Worm (Caenorhabditis elegans): Measurements from ENCODE around the gene str-56.

str-56 gene

ce11 chrV:15876308-15876707 lies 3.9 kb downstream of the str-56 start, which contains the start of gene nhr-102:
nhr-102 (minus strand) TSS chrV:15876408.
- no peak for TF ChIP-seq sea-1 (GFP tag; conservative IDR thresholded peaks at IDR 0.05)
- TF ChIP-seq aly-1 (tag; optimal IDR thresholded peaks at IDR 0.05) = no peak
- no peak for TF ChIP-seq F13C5.2 (tag; optimal IDR thresholded peaks at IDR 0.05)
- no peak for TF ChIP-seq ceh-13 (GFP tag; optimal IDR thresholded peaks at IDR 0.05)
- no peak for TF ChIP-seq hnd-1 (tag; optimal IDR thresholded peaks at IDR 0.05)
- no peak for TF ChIP-seq scrt-1 (GFP tag; IDR thresholded peaks at IDR 0.05)
- no peak for TF ChIP-seq hmbx-1 (tag; optimal IDR thresholded peaks at IDR 0.05)
- no peak for TF ChIP-seq hmg-4 (GFP tag; optimal IDR thresholded peaks at IDR 0.05)
- TF ChIP-seq pes-1 (GFP tag; IDR thresholded peaks at IDR 0.05) = no peak
- TF ChIP-seq tbx-37 (GFP tag; conservative IDR thresholded peaks at IDR 0.05) = no peak
- no peak for TF ChIP-seq ceh-36 (tag; optimal IDR thresholded peaks at IDR 0.05)
- TF ChIP-seq ets-7 (tag; optimal IDR thresholded peaks at IDR 0.05) = no peak
- no peak for TF ChIP-seq tra-4 (tag; optimal IDR thresholded peaks at IDR 0.05)
- no peak for TF ChIP-seq tbx-11 (GFP tag; IDR thresholded peaks at IDR 0.05)
- TF ChIP-seq flt-1 (GFP tag; IDR thresholded peaks at IDR 0.05) = no peak
- no peak for TF ChIP-seq ama-1 (optimal IDR thresholded peaks at IDR 0.05)

ce11 chrV:15879508-15879907 lies 7.1 kb downstream of the str-56 start, which contains the start of gene nhr-84:
nhr-84 (minus strand) TSS chrV:15879608.
- no peak for TF ChIP-seq aly-1 (tag; optimal IDR thresholded peaks at IDR 0.05)
- no peak for TF ChIP-seq pes-1 (GFP tag; IDR thresholded peaks at IDR 0.05)
- no peak for TF ChIP-seq sea-1 (GFP tag; conservative IDR thresholded peaks at IDR 0.05)
- no peak for TF ChIP-seq tbx-11 (GFP tag; IDR thresholded peaks at IDR 0.05)
- TF ChIP-seq ceh-13 (GFP tag; optimal IDR thresholded peaks at IDR 0.05) = no peak
- TF ChIP-seq tbx-37 (GFP tag; conservative IDR thresholded peaks at IDR 0.05) = no peak
- TF ChIP-seq ets-7 (tag; optimal IDR thresholded peaks at IDR 0.05) = no peak
- no peak for TF ChIP-seq F13C5.2 (tag; optimal IDR thresholded peaks at IDR 0.05)
- TF ChIP-seq flt-1 (GFP tag; IDR thresholded peaks at IDR 0.05) = no peak
- no peak for TF ChIP-seq B0310.2 (tag; optimal IDR thresholded peaks at IDR 0.05)
- TF ChIP-seq hmg-4 (GFP tag; optimal IDR thresholded peaks at IDR 0.05) = no peak
- TF ChIP-seq ama-1 (optimal IDR thresholded peaks at IDR 0.05) = no peak
- TF ChIP-seq tra-4 (tag; optimal IDR thresholded peaks at IDR 0.05) = no peak
- no peak for TF ChIP-seq hmbx-1 (tag; optimal IDR thresholded peaks at IDR 0.05)
- no peak for TF ChIP-seq ceh-36 (tag; optimal IDR thresholded peaks at IDR 0.05)
- no peak for TF ChIP-seq hnd-1 (tag; optimal IDR thresholded peaks at IDR 0.05)
- no peak for TF ChIP-seq scrt-1 (GFP tag; IDR thresholded peaks at IDR 0.05)

DNA sequence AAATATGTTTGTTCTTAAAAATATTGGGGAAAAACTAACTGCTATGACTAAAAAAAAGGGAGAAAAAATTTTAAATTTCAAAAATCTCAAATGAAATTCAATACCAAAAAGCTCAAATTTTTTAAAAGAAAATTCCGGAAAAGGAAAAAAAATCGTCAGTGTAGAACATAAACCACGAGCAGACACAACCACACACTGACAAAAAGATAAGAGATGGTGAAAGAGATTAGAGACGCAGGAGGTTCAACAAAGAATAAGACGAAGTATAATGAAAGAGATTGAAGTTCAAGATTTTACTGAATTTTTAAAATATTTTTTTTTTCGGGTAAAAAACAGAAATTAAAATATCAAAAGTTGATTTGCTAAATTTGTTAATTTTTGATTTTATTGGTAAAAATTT lies 7.7 kb downstream of the str-56 start:
- TF ChIP-seq pes-1 (GFP tag; IDR thresholded peaks at IDR 0.05) = no peak
- TF ChIP-seq ets-7 (tag; optimal IDR thresholded peaks at IDR 0.05) = no peak
- TF ChIP-seq ceh-13 (GFP tag; optimal IDR thresholded peaks at IDR 0.05) = no peak
- no peak for TF ChIP-seq scrt-1 (GFP tag; IDR thresholded peaks at IDR 0.05)
- no peak for TF ChIP-seq tbx-37 (GFP tag; conservative IDR thresholded peaks at IDR 0.05)
- no peak for TF ChIP-seq aly-1 (tag; optimal IDR thresholded peaks at IDR 0.05)
- no peak for TF ChIP-seq hmg-4 (GFP tag; optimal IDR thresholded peaks at IDR 0.05)
- no peak for TF ChIP-seq ama-1 (optimal IDR thresholded peaks at IDR 0.05)
- TF ChIP-seq F13C5.2 (tag; optimal IDR thresholded peaks at IDR 0.05) = no peak
- no peak for TF ChIP-seq flt-1 (GFP tag; IDR thresholded peaks at IDR 0.05)
- no peak for TF ChIP-seq B0310.2 (tag; optimal IDR thresholded peaks at IDR 0.05)
- no peak for TF ChIP-seq tbx-11 (GFP tag; IDR thresholded peaks at IDR 0.05)
- TF ChIP-seq ceh-36 (tag; optimal IDR thresholded peaks at IDR 0.05) = no peak
- TF ChIP-seq sea-1 (GFP tag; conservative IDR thresholded peaks at IDR 0.05) = no peak
- no peak for TF ChIP-seq hnd-1 (tag; optimal IDR thresholded peaks at IDR 0.05)
- no peak for TF ChIP-seq hmbx-1 (tag; optimal IDR thresholded peaks at IDR 0.05)
- TF ChIP-seq tra-4 (tag; optimal IDR thresholded peaks at IDR 0.05) = no peak

DNA sequence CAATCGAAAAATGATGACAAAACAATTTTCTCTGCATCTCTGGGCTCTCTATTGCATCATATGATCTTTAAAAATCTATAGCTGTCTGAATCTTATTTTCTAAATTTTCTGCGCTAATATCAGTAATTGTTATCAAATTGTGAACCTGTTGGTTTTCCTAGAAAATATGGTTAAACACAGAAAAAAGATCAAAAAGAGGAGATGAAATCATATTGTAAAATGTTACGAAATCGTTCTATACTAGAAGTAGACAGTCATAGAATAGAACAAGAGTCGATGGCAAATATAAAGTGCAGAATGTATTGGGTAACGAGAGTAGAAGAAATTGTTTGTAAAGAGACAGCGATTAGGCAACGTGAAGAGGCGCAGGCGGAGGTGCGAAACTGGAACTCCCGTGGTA lies 8.3 kb downstream of the str-56 start:
- TF ChIP-seq ets-7 (tag; optimal IDR thresholded peaks at IDR 0.05) (no peak), aly-1 (tag; optimal IDR thresholded peaks at IDR 0.05) (no peak), hmg-4 (GFP tag; optimal IDR thresholded peaks at IDR 0.05) (no peak), flt-1 (GFP tag; IDR thresholded peaks at IDR 0.05) (no peak), ama-1 (optimal IDR thresholded peaks at IDR 0.05) (no peak)

DNA sequence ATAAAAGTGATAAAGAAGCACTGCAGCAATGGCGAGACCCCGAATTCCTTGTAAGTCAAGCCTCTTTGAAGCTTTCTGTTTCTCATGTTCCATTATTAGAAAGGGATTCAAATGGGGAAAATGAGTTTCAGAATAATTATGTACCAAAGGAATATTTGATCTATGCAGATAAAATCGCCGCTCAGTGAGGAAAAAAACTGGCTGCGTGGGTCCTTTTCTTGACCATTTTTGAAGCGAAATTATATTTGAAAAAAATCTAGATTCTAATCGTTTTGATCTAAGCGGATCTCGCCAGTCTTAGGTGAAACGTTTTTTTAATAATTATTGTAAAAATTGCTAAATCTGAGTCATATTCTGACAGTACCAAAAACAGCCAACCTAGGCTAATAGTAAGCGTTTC lies 12.3 kb downstream of the str-56 start, which contains the start of gene oac-42:
Gene oac-42 (minus strand): TSS at position 101 of the 400 bp plus-strand sequence.
- TF ChIP-seq F13C5.2 (tag; optimal IDR thresholded peaks at IDR 0.05) (no peak), hnd-1 (tag; optimal IDR thresholded peaks at IDR 0.05) (no peak), scrt-1 (GFP tag; IDR thresholded peaks at IDR 0.05) (no peak), aly-1 (tag; optimal IDR thresholded peaks at IDR 0.05) (no peak), tbx-37 (GFP tag; conservative IDR thresholded peaks at IDR 0.05) (no peak), flt-1 (GFP tag; IDR thresholded peaks at IDR 0.05) (no peak), tra-4 (tag; optimal IDR thresholded peaks at IDR 0.05) (no peak), hmbx-1 (tag; optimal IDR thresholded peaks at IDR 0.05) (no peak), ceh-36 (tag; optimal IDR thresholded peaks at IDR 0.05) (no peak), pes-1 (GFP tag; IDR thresholded peaks at IDR 0.05) (no peak), ets-7 (tag; optimal IDR thresholded peaks at IDR 0.05) (no peak), tbx-11 (GFP tag; IDR thresholded peaks at IDR 0.05) (no peak)

DNA sequence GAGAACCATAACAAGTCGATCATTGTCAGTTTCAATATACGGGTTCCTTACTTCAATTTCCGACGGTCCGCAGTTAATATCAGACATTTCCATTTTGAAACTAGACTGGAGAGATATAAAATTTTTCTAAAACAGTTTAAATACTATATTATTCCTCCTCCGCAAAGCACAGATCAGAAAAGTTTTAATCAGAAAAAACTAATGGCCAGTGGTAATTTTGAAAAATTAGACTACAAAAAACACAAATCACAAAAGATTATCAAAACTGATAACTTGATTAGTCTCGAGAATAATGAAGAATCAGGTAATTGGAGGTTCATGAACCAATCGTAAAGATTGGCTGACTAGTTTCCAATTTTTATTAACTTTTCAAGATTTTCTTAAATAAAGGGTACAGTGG lies 13.6 kb downstream of the str-56 start, which contains the start of gene T06C12.9:
Gene T06C12.9 (minus strand): TSS at position 101 of the 400 bp plus-strand sequence.
- TF ChIP-seq tra-4 (tag; optimal IDR thresholded peaks at IDR 0.05) (no peak), pes-1 (GFP tag; IDR thresholded peaks at IDR 0.05) (no peak), tbx-11 (GFP tag; IDR thresholded peaks at IDR 0.05) (no peak), ama-1 (optimal IDR thresholded peaks at IDR 0.05) (no peak), hmbx-1 (tag; optimal IDR thresholded peaks at IDR 0.05) (no peak), ceh-36 (tag; optimal IDR thresholded peaks at IDR 0.05) (no peak), sea-1 (GFP tag; conservative IDR thresholded peaks at IDR 0.05) (no peak), B0310.2 (tag; optimal IDR thresholded peaks at IDR 0.05) (no peak), tbx-37 (GFP tag; conservative IDR thresholded peaks at IDR 0.05) (no peak), hmg-4 (GFP tag; optimal IDR thresholded peaks at IDR 0.05) (no peak)

DNA sequence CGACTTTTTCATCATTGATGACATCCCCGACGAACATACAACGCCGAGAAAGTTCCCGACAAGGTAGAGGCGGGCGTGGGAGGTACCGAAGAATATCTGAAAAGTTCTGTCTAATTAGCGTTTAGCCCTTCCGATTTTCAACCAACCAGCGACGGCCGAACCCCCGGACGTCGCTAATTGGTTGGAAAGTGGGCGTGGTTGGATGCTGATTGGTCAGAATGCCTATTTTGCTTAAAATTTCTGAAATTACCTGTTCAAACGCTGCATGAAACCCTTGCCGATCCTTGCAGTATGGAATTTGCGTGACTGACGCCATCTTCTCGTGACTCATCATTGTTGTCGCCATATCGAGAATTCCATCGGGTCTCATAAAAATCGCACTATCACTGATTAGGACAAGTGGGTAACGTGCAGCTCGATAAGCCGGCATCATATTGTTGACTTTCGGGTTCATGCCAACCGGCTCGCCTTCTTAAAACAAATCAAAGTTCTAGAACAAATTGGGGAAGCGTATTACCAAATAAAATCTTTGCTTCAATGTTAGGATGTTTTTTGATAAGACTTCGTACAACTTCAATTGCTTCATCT lies 15.4 kb downstream of the str-56 start:
- no peak for TF ChIP-seq hmbx-1 (tag; optimal IDR thresholded peaks at IDR 0.05)
- no peak for TF ChIP-seq hnd-1 (tag; optimal IDR thresholded peaks at IDR 0.05)
- TF ChIP-seq aly-1 (tag; optimal IDR thresholded peaks at IDR 0.05) = no peak
- TF ChIP-seq F13C5.2 (tag; optimal IDR thresholded peaks at IDR 0.05) = no peak

Data from whole organism, early embryonic.